Worm (Caenorhabditis elegans): ENCODE measurements around the gene K04F1.9.

- TF ChIP-seq him-1 (tag; optimal IDR thresholded peaks at IDR 0.05) = no peak
- TF ChIP-seq W03F9.2 (tag; optimal IDR thresholded peaks at IDR 0.05) = no peak
Observed at ce11 chrV:1708441-1708840, 43.4 kb downstream of the K04F1.9 start, which contains the start of gene srw-99.
